Worm (Caenorhabditis elegans) whole organism, mixed stage, embryonic: ENCODE data around the gene tcer-1.

Experiments used
- M03D4.4 ChIP-seq: sonication (generic microtip); optimal IDR thresholded peaks from 2 replicates; lab custom pipeline; 2017; ENCODE audit warnings: mild to moderate bottlenecking, missing genetic modification characterization, missing compliant biosample characterization
- bed-3 ChIP-seq: fragments of 200-800 bp; sonication (Bioruptor generic); optimal IDR thresholded peaks from 3 replicates; lab custom pipeline; 2018; ENCODE audit warnings: mild to moderate bottlenecking, missing genetic modification characterization, moderate library complexity, missing compliant biosample characterization
- blmp-1 ChIP-seq: fragments of 150-350 bp; optimal IDR thresholded peaks from 2 replicates; lab custom pipeline; 2014; ENCODE audit warnings: missing biosample characterization, missing genetic modification characterization
- ceh-43 ChIP-seq: fragments of 200-800 bp; sonication (Bioruptor generic); optimal IDR thresholded peaks from 2 replicates; lab custom pipeline; 2018; ENCODE audit warnings: mild to moderate bottlenecking, missing genetic modification characterization, moderate library complexity, missing compliant biosample characterization
- ceh-83 ChIP-seq: fragments of 200-800 bp; sonication (Bioruptor generic); optimal IDR thresholded peaks from 2 replicates; lab custom pipeline; 2018; ENCODE audit warnings: mild to moderate bottlenecking, missing genetic modification characterization, missing compliant biosample characterization
- ces-1 ChIP-seq: fragments of 150-350 bp; optimal IDR thresholded peaks from 2 replicates; lab custom pipeline; 2014; ENCODE audit warnings: missing biosample characterization, missing genetic modification reagents, missing genetic modification characterization
- cnd-1 ChIP-seq: fragments of 200-800 bp; sonication (Bioruptor generic); optimal IDR thresholded peaks from 2 replicates; lab custom pipeline; 2018; ENCODE audit warnings: mild to moderate bottlenecking, missing genetic modification characterization, missing compliant biosample characterization
- drap-1 ChIP-seq: fragments of 200-800 bp; sonication (Bioruptor generic); optimal IDR thresholded peaks from 3 replicates; lab custom pipeline; 2018; ENCODE audit warnings: mild to moderate bottlenecking, missing genetic modification characterization, missing compliant biosample characterization
- elt-1 ChIP-seq: sonication (generic microtip); optimal IDR thresholded peaks from 2 replicates; lab custom pipeline; 2017; ENCODE audit warnings: missing genetic modification characterization, mild to moderate bottlenecking, missing compliant biosample characterization, antibody characterized with exemption, moderate library complexity, borderline replicate concordance; ENCODE audit not compliant: insufficient read depth
- elt-3 ChIP-seq: fragments of 150-350 bp; optimal IDR thresholded peaks from 2 replicates; lab custom pipeline; 2014; ENCODE audit warnings: missing biosample characterization, missing genetic modification characterization
- flh-1 ChIP-seq: fragments of 200-800 bp; sonication (Bioruptor generic); optimal IDR thresholded peaks from 2 replicates; lab custom pipeline; 2018; ENCODE audit warnings: mild to moderate bottlenecking, missing genetic modification characterization, moderate library complexity, missing compliant biosample characterization
- ham-2 ChIP-seq: fragments of 200-800 bp; sonication (Bioruptor generic); optimal IDR thresholded peaks from 2 replicates; lab custom pipeline; 2018; ENCODE audit warnings: mild to moderate bottlenecking, missing genetic modification characterization, missing compliant biosample characterization
- hlh-1 ChIP-seq: fragments of 150-350 bp; optimal IDR thresholded peaks from 2 replicates; lab custom pipeline; 2014; ENCODE audit warnings: missing biosample characterization, missing genetic modification reagents, missing genetic modification characterization
- lin-13 ChIP-seq: fragments of 150-350 bp; optimal IDR thresholded peaks from 2 replicates; lab custom pipeline; 2014; ENCODE audit warnings: missing biosample characterization, missing genetic modification characterization
- lsy-2 ChIP-seq: fragments of 150-350 bp; optimal IDR thresholded peaks from 2 replicates; lab custom pipeline; 2014; ENCODE audit warnings: missing biosample characterization, missing genetic modification characterization
- mab-5 ChIP-seq: fragments of 150-350 bp; optimal IDR thresholded peaks from 2 replicates; lab custom pipeline; 2014; ENCODE audit warnings: missing biosample characterization, missing genetic modification characterization
- mep-1 ChIP-seq: fragments of 150-350 bp; optimal IDR thresholded peaks from 2 replicates; lab custom pipeline; 2017; ENCODE audit warnings: missing biosample characterization, missing genetic modification reagents, missing genetic modification characterization, inconsistent platforms
- mls-2 ChIP-seq: sonication (generic microtip); optimal IDR thresholded peaks from 2 replicates; lab custom pipeline; 2016; ENCODE audit warnings: mild to moderate bottlenecking, missing genetic modification characterization, moderate library complexity, missing compliant biosample characterization
- nhr-12 ChIP-seq: fragments of 150-350 bp; optimal IDR thresholded peaks from 2 replicates; lab custom pipeline; 2014; ENCODE audit warnings: missing biosample characterization, missing genetic modification characterization
- nhr-2 ChIP-seq: fragments of 150-350 bp; optimal IDR thresholded peaks from 2 replicates; lab custom pipeline; 2014; ENCODE audit warnings: missing biosample characterization, missing genetic modification characterization
- nhr-237 ChIP-seq: fragments of 150-350 bp; optimal IDR thresholded peaks from 2 replicates; lab custom pipeline; 2014; ENCODE audit warnings: missing biosample characterization, missing genetic modification characterization
- nhr-28 ChIP-seq: fragments of 150-350 bp; optimal IDR thresholded peaks from 2 replicates; lab custom pipeline; 2014; ENCODE audit warnings: missing biosample characterization, missing genetic modification characterization
- nhr-76 ChIP-seq: sonication (generic microtip); optimal IDR thresholded peaks from 2 replicates; lab custom pipeline; 2017; ENCODE audit warnings: missing biosample characterization, missing genetic modification characterization
- pha-4 ChIP-seq: fragments of 150-350 bp; optimal IDR thresholded peaks from 2 replicates; lab custom pipeline; 2018; ENCODE audit warnings: missing biosample characterization, missing genetic modification reagents, missing genetic modification characterization
- sem-2 ChIP-seq: fragments of 200-800 bp; sonication (Bioruptor generic); optimal IDR thresholded peaks from 2 replicates; lab custom pipeline; 2018; ENCODE audit warnings: mild to moderate bottlenecking, missing genetic modification characterization, missing compliant biosample characterization
- snpc-4 ChIP-seq: fragments of 150-350 bp; optimal IDR thresholded peaks from 2 replicates; lab custom pipeline; 2014; ENCODE audit warnings: missing biosample characterization, missing genetic modification characterization
- sptf-1 ChIP-seq: sonication (generic microtip); optimal IDR thresholded peaks from 2 replicates; lab custom pipeline; 2017; ENCODE audit warnings: mild to moderate bottlenecking, missing genetic modification characterization, moderate library complexity, missing compliant biosample characterization
- tbx-8 ChIP-seq: fragments of 200-800 bp; sonication (Bioruptor generic); optimal IDR thresholded peaks from 2 replicates; lab custom pipeline; 2018; ENCODE audit warnings: mild to moderate bottlenecking, missing genetic modification characterization, moderate library complexity, missing compliant biosample characterization
- unc-120 ChIP-seq: sonication (generic microtip); optimal IDR thresholded peaks from 2 replicates; lab custom pipeline; 2017; ENCODE audit warnings: missing genetic modification characterization, missing compliant biosample characterization; ENCODE audit not compliant: poor library complexity, severe bottlenecking
- unc-39 ChIP-seq: fragments of 150-350 bp; optimal IDR thresholded peaks from 2 replicates; lab custom pipeline; 2014; ENCODE audit warnings: missing biosample characterization, missing genetic modification characterization
- zip-8 ChIP-seq: fragments of 150-350 bp; optimal IDR thresholded peaks from 2 replicates; lab custom pipeline; 2014; ENCODE audit warnings: missing biosample characterization, missing genetic modification characterization
- ztf-11 ChIP-seq: fragments of 150-350 bp; optimal IDR thresholded peaks from 2 replicates; lab custom pipeline; 2014; ENCODE audit warnings: missing biosample characterization, missing genetic modification characterization

Gene tcer-1

ce11 chrII:7037659-7038342 is 12.1 kb downstream of the tcer-1 start, which contains the start of gene cin-4:
Gene cin-4 (plus strand): TSS chrII:7038292.
- TF ChIP-seq lin-13 (no peak), mls-2 (tag; lab: Kevin White, UChicago) (no peak), pha-4 (tag; lab: Kevin White, UChicago) (no peak), nhr-12 (tag; lab: Kevin White, UChicago) (no peak), elt-1 (tag; lab: Kevin White, UChicago) (no peak), nhr-237 (tag; lab: Kevin White, UChicago) (no peak), flh-1 (GFP tag; lab: Kevin White, UChicago) (no peak), lsy-2 (tag; lab: Kevin White, UChicago) (no peak), ceh-83 (no peak), ham-2 (GFP tag; lab: Kevin White, UChicago) (no peak), mab-5 (tag; lab: Kevin White, UChicago) (no peak), unc-39 (tag; lab: Kevin White, UChicago) (no peak), elt-3 (tag; lab: Kevin White, UChicago) (no peak), drap-1 (no peak), nhr-28 (tag; lab: Kevin White, UChicago) (no peak), hlh-1 (tag; lab: Kevin White, UChicago) (no peak), unc-120 (no peak), ces-1 (no peak)

- TF ChIP-seq lin-13 (no peak), unc-39 (tag; lab: Kevin White, UChicago) (no peak)
Measured at ce11 chrII:7031137-7031697, 18.7 kb downstream of the tcer-1 start.

ce11 chrII:7029524-7029923 is 20.3 kb downstream of the tcer-1 start:
- no peak for TF ChIP-seq ham-2 (GFP tag; lab: Kevin White, UChicago)
- no peak for TF ChIP-seq mls-2 (tag; lab: Kevin White, UChicago)
- no peak for TF ChIP-seq nhr-28 (tag; lab: Kevin White, UChicago)
- no peak for TF ChIP-seq pha-4 (tag; lab: Kevin White, UChicago)
- TF ChIP-seq lsy-2 (tag; lab: Kevin White, UChicago): no peak
- TF ChIP-seq nhr-2 (tag; lab: Kevin White, UChicago): no peak
- TF ChIP-seq ceh-43: no peak
- TF ChIP-seq nhr-12 (tag; lab: Kevin White, UChicago): no peak
- no peak for TF ChIP-seq snpc-4 (tag; lab: Kevin White, UChicago)
- no peak for TF ChIP-seq mep-1 (tag; lab: Kevin White, UChicago)
- no peak for TF ChIP-seq zip-8 (tag; lab: Kevin White, UChicago)
- no peak for TF ChIP-seq tbx-8 (GFP tag; lab: Kevin White, UChicago)
- no peak for TF ChIP-seq flh-1 (GFP tag; lab: Kevin White, UChicago)
- no peak for TF ChIP-seq M03D4.4 (tag; lab: Kevin White, UChicago)
- no peak for TF ChIP-seq elt-1 (tag; lab: Kevin White, UChicago)
- no peak for TF ChIP-seq ces-1
- TF ChIP-seq cnd-1 (tag; lab: Kevin White, UChicago): no peak
- no peak for TF ChIP-seq nhr-237 (tag; lab: Kevin White, UChicago)
- no peak for TF ChIP-seq nhr-76 (tag; lab: Kevin White, UChicago)

ce11 chrII:7024897-7025852 is 24.7 kb downstream of the tcer-1 start, which contains the start of gene znf-598:
Gene znf-598 (plus strand): TSS chrII:7025802.
- no peak for TF ChIP-seq ztf-11 (tag; lab: Kevin White, UChicago)
- no peak for TF ChIP-seq nhr-2 (tag; lab: Kevin White, UChicago)
- no peak for TF ChIP-seq flh-1 (GFP tag; lab: Kevin White, UChicago)
- TF ChIP-seq nhr-237 (tag; lab: Kevin White, UChicago): no peak
- TF ChIP-seq pha-4 (tag; lab: Kevin White, UChicago): peak; percentile 65
- no peak for TF ChIP-seq ceh-83
- TF ChIP-seq unc-120: no peak
- TF ChIP-seq sem-2: no peak
- no peak for TF ChIP-seq tbx-8 (GFP tag; lab: Kevin White, UChicago)
- TF ChIP-seq ham-2 (GFP tag; lab: Kevin White, UChicago): no peak
- no peak for TF ChIP-seq drap-1
- TF ChIP-seq unc-39 (tag; lab: Kevin White, UChicago): no peak
- peak; percentile 21 for TF ChIP-seq lsy-2 (tag; lab: Kevin White, UChicago)
- no peak for TF ChIP-seq ceh-43
- no peak for TF ChIP-seq mls-2 (tag; lab: Kevin White, UChicago)
- no peak for TF ChIP-seq blmp-1 (tag; lab: Kevin White, UChicago)
- no peak for TF ChIP-seq mab-5 (tag; lab: Kevin White, UChicago)
- TF ChIP-seq elt-1 (tag; lab: Kevin White, UChicago): no peak
- peak; percentile 1 for TF ChIP-seq sptf-1 (tag; lab: Kevin White, UChicago)
- TF ChIP-seq ces-1: no peak
- no peak for TF ChIP-seq nhr-12 (tag; lab: Kevin White, UChicago)
- TF ChIP-seq mep-1 (tag; lab: Kevin White, UChicago): peak; percentile 29
- TF ChIP-seq snpc-4 (tag; lab: Kevin White, UChicago): no peak
- no peak for TF ChIP-seq nhr-76 (tag; lab: Kevin White, UChicago)
- no peak for TF ChIP-seq nhr-28 (tag; lab: Kevin White, UChicago)
- no peak for TF ChIP-seq bed-3 (GFP tag; lab: Kevin White, UChicago)
- no peak for TF ChIP-seq lin-13
- no peak for TF ChIP-seq M03D4.4 (tag; lab: Kevin White, UChicago)
- no peak for TF ChIP-seq hlh-1 (tag; lab: Kevin White, UChicago)
